Worm (Caenorhabditis elegans) whole organism, late embryonic: ENCODE data around the gene C31G12.3.

Experiments used
- C08G9.2 ChIP-seq: sonication (generic microtip); optimal IDR thresholded peaks from 2 replicates; lab custom pipeline; 2016; ENCODE audit warnings: mild to moderate bottlenecking, missing genetic modification characterization, moderate library complexity, missing compliant biosample characterization
- C38D4.7 ChIP-seq: fragments of 200-800 bp; sonication (Bioruptor generic); optimal IDR thresholded peaks from 2 replicates; lab custom pipeline; 2018; ENCODE audit warnings: mild to moderate bottlenecking, missing genetic modification characterization, moderate library complexity, missing compliant biosample characterization
- F13H6.1 ChIP-seq: sonication (generic microtip); optimal IDR thresholded peaks from 2 replicates; lab custom pipeline; 2016; ENCODE audit warnings: missing genetic modification characterization, missing compliant biosample characterization
- K02D7.2 ChIP-seq: sonication (generic microtip); optimal IDR thresholded peaks from 2 replicates; lab custom pipeline; 2017; ENCODE audit warnings: mild to moderate bottlenecking, missing genetic modification characterization, missing compliant biosample characterization
- K09A11.1 ChIP-seq: sonication (generic microtip); optimal IDR thresholded peaks from 2 replicates; lab custom pipeline; 2017; ENCODE audit warnings: antibody characterized with exemption, mild to moderate bottlenecking, missing genetic modification characterization, missing compliant biosample characterization; ENCODE audit not compliant: insufficient read depth
- T23F11.4 ChIP-seq: fragments of 200-800 bp; sonication (Bioruptor generic); optimal IDR thresholded peaks from 2 replicates; lab custom pipeline; 2018; ENCODE audit warnings: mild to moderate bottlenecking, missing genetic modification characterization, missing compliant biosample characterization
- ceh-14 ChIP-seq: sonication (generic microtip); optimal IDR thresholded peaks from 2 replicates; lab custom pipeline; 2016; ENCODE audit warnings: missing genotype, missing genetic modification characterization, missing compliant biosample characterization
- ceh-2 ChIP-seq: sonication (generic microtip); optimal IDR thresholded peaks from 2 replicates; lab custom pipeline; 2016; ENCODE audit warnings: missing genotype, missing genetic modification characterization, missing compliant biosample characterization
- ceh-22 ChIP-seq: sonication (generic microtip); optimal IDR thresholded peaks from 2 replicates; lab custom pipeline; 2017; ENCODE audit warnings: missing biosample characterization, missing genetic modification characterization
- ceh-30 ChIP-seq: fragments of 150-350 bp; optimal IDR thresholded peaks from 2 replicates; lab custom pipeline; 2014; ENCODE audit warnings: missing biosample characterization, missing genetic modification characterization
- ceh-31 ChIP-seq: sonication (generic microtip); optimal IDR thresholded peaks from 2 replicates; lab custom pipeline; 2016; ENCODE audit warnings: missing genetic modification characterization, missing compliant biosample characterization
- ceh-34 ChIP-seq: sonication (generic microtip); optimal IDR thresholded peaks from 2 replicates; lab custom pipeline; 2016; ENCODE audit warnings: mild to moderate bottlenecking, missing genetic modification characterization, missing compliant biosample characterization
- ceh-45 ChIP-seq: fragments of 200-800 bp; sonication (Bioruptor generic); IDR thresholded peaks from 2 replicates; pipeline ENCODE4 v1.3.6; 2022; ENCODE audit warnings: missing genetic modification reagents, missing genetic modification characterization, missing compliant biosample characterization
- ceh-6 ChIP-seq: fragments of 200-800 bp; sonication (Bioruptor generic); optimal IDR thresholded peaks from 2 replicates; lab custom pipeline; 2018; ENCODE audit warnings: mild to moderate bottlenecking, missing genetic modification characterization, missing compliant biosample characterization
- ceh-9 ChIP-seq: sonication (generic microtip); optimal IDR thresholded peaks from 2 replicates; lab custom pipeline; 2016; ENCODE audit warnings: mild to moderate bottlenecking, missing genetic modification characterization, inconsistent platforms, missing compliant biosample characterization
- dve-1 ChIP-seq: sonication (generic microtip); optimal IDR thresholded peaks from 2 replicates; lab custom pipeline; 2017; ENCODE audit warnings: antibody characterized with exemption, mild to moderate bottlenecking, missing genetic modification characterization, missing compliant biosample characterization
- elt-2 ChIP-seq: sonication (generic microtip); optimal IDR thresholded peaks from 2 replicates; lab custom pipeline; 2016; ENCODE audit warnings: missing genetic modification reagents, missing genetic modification characterization, missing compliant biosample characterization
- elt-4 ChIP-seq: sonication (generic microtip); optimal IDR thresholded peaks from 2 replicates; lab custom pipeline; 2016; ENCODE audit warnings: missing genetic modification characterization, missing compliant biosample characterization
- ets-4 ChIP-seq: sonication (generic microtip); optimal IDR thresholded peaks from 2 replicates; lab custom pipeline; 2016; ENCODE audit warnings: missing genetic modification characterization, missing compliant biosample characterization
- fkh-10 ChIP-seq: fragments of 150-350 bp; optimal IDR thresholded peaks from 2 replicates; lab custom pipeline; 2014; ENCODE audit warnings: missing biosample characterization, missing genetic modification reagents, missing genetic modification characterization
- hlh-15 ChIP-seq: sonication (generic microtip); optimal IDR thresholded peaks from 2 replicates; lab custom pipeline; 2016; ENCODE audit warnings: missing genetic modification characterization, missing compliant biosample characterization
- hlh-6 ChIP-seq: sonication (generic microtip); optimal IDR thresholded peaks from 2 replicates; lab custom pipeline; 2016; ENCODE audit warnings: missing genotype, missing genetic modification characterization, missing compliant biosample characterization
- hlh-8 ChIP-seq: sonication (generic microtip); optimal IDR thresholded peaks from 2 replicates; lab custom pipeline; 2016; ENCODE audit warnings: missing genotype, missing genetic modification characterization, missing compliant biosample characterization
- lim-6 ChIP-seq: sonication (generic microtip); optimal IDR thresholded peaks from 2 replicates; lab custom pipeline; 2016; ENCODE audit warnings: missing genetic modification characterization, missing compliant biosample characterization
- lin-11 ChIP-seq: fragments of 200-800 bp; sonication (Bioruptor generic); optimal IDR thresholded peaks from 2 replicates; lab custom pipeline; 2018; ENCODE audit warnings: mild to moderate bottlenecking, missing genetic modification characterization, missing compliant biosample characterization
- madf-2 ChIP-seq: sonication (generic microtip); optimal IDR thresholded peaks from 2 replicates; lab custom pipeline; 2017; ENCODE audit warnings: missing genetic modification characterization, missing compliant biosample characterization
- nhr-232 ChIP-seq: sonication (generic microtip); optimal IDR thresholded peaks from 2 replicates; lab custom pipeline; 2016; ENCODE audit warnings: missing genetic modification characterization, missing compliant biosample characterization
- npax-4 ChIP-seq: sonication (generic microtip); optimal IDR thresholded peaks from 2 replicates; lab custom pipeline; 2016; ENCODE audit warnings: missing genetic modification characterization, missing compliant biosample characterization
- odd-2 ChIP-seq: sonication (generic microtip); optimal IDR thresholded peaks from 2 replicates; lab custom pipeline; 2017; ENCODE audit warnings: antibody characterized with exemption, mild to moderate bottlenecking, missing genetic modification characterization, missing compliant biosample characterization
- pag-3 ChIP-seq: sonication (generic microtip); optimal IDR thresholded peaks from 2 replicates; lab custom pipeline; 2016; ENCODE audit warnings: missing compliant biosample characterization, missing genetic modification characterization, borderline replicate concordance
- pat-9 ChIP-seq: fragments of 200-800 bp; sonication (Bioruptor generic); optimal IDR thresholded peaks from 2 replicates; lab custom pipeline; 2018; ENCODE audit warnings: mild to moderate bottlenecking, missing genetic modification characterization, moderate library complexity, missing compliant biosample characterization
- pha-2 ChIP-seq: sonication (generic microtip); optimal IDR thresholded peaks from 2 replicates; lab custom pipeline; 2017; ENCODE audit warnings: mild to moderate bottlenecking, missing genetic modification characterization, missing compliant biosample characterization
- pqm-1 ChIP-seq: sonication (generic microtip); optimal IDR thresholded peaks from 2 replicates; lab custom pipeline; 2016; ENCODE audit warnings: missing genetic modification characterization, missing compliant biosample characterization
- pros-1 ChIP-seq: fragments of 150-350 bp; optimal IDR thresholded peaks from 2 replicates; lab custom pipeline; 2014; ENCODE audit warnings: missing biosample characterization, missing genetic modification reagents, missing genetic modification characterization
- ref-2 ChIP-seq: sonication (generic microtip); optimal IDR thresholded peaks from 2 replicates; lab custom pipeline; 2016; ENCODE audit warnings: missing genetic modification characterization, missing compliant biosample characterization
- rnt-1 ChIP-seq: sonication (generic microtip); optimal IDR thresholded peaks from 2 replicates; lab custom pipeline; 2016; ENCODE audit warnings: missing genetic modification characterization, missing compliant biosample characterization
- tbx-2 ChIP-seq: sonication (generic microtip); optimal IDR thresholded peaks from 2 replicates; lab custom pipeline; 2016; ENCODE audit warnings: missing genetic modification characterization, missing compliant biosample characterization
- tbx-7 ChIP-seq: sonication (generic microtip); optimal IDR thresholded peaks from 2 replicates; lab custom pipeline; 2016; ENCODE audit warnings: missing genotype, missing genetic modification characterization, missing compliant biosample characterization
- unc-42 ChIP-seq: sonication (generic microtip); optimal IDR thresholded peaks from 2 replicates; lab custom pipeline; 2016; ENCODE audit warnings: missing genotype, missing genetic modification characterization, missing compliant biosample characterization
- zip-5 ChIP-seq: sonication (generic microtip); optimal IDR thresholded peaks from 2 replicates; lab custom pipeline; 2016; ENCODE audit warnings: missing genetic modification characterization, missing compliant biosample characterization
- ztf-16 ChIP-seq: sonication (generic microtip); optimal IDR thresholded peaks from 2 replicates; lab custom pipeline; 2017; ENCODE audit warnings: missing genetic modification characterization, missing compliant biosample characterization

C31G12.3 gene

DNA sequence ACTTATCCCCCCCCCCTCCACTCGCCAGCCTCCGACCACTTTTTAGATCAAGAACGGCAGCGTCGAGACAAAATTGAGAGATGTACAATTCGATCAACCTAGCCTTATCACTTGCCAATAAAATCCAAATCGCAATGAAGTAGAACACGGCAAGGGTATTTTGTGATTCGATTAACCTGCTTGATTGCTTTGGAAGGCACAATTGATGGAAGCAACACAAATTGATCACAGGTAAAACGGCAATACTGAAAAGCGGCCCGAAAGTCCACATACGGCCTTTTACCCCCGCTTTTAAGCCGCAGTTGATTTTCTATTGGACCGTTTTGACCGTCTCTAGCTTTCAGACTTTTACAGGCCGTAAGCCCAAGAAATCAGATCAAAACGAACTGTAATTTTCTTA is 3.3 kb downstream of the C31G12.3 start, which contains the start of gene clec-245:
clec-245 (minus strand) TSS at position 101 of the 400 bp plus-strand sequence.
- TF ChIP-seq ceh-6 (no peak), dve-1 (tag; lab: Kevin White, UChicago) (no peak), tbx-2 (tag; lab: Kevin White, UChicago) (no peak), ets-4 (tag; lab: Kevin White, UChicago) (no peak), ceh-31 (tag; lab: Kevin White, UChicago) (no peak), ceh-9 (tag; lab: Kevin White, UChicago) (no peak), pqm-1 (tag; lab: Kevin White, UChicago) (no peak), tbx-7 (tag; lab: Kevin White, UChicago) (no peak), hlh-6 (tag; lab: Kevin White, UChicago) (no peak), ceh-30 (no peak), K09A11.1 (tag; lab: Kevin White, UChicago) (no peak), nhr-232 (no peak), ceh-2 (tag; lab: Kevin White, UChicago) (no peak), unc-42 (tag; lab: Kevin White, UChicago) (no peak)

DNA sequence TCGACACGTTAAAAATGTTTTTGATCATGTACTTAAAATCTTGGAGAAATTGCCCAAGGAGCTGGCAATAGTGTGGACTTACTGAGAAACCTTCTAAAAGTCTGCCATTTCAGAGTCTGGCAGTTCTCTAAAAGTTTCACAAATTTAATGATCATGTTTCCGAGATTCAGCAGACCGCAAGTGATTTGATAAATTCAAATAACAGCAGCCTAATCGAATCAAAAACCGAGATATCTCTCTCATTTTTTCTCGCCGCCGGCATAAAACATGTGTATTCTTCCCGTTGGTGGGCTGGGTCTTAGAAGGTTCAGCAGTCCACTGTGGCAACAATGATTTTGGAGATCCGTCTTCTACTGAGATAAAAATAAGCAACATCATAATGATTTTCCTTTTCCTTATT is 4.2 kb downstream of the C31G12.3 start, which contains the start of gene clec-246:
clec-246 (plus strand) TSS at position 301 of the 400 bp plus-strand sequence.
- TF ChIP-seq odd-2 (tag; lab: Kevin White, UChicago): no peak
- no peak for TF ChIP-seq nhr-232
- no peak for TF ChIP-seq ref-2 (tag; lab: Kevin White, UChicago)
- no peak for TF ChIP-seq K02D7.2 (tag; lab: Kevin White, UChicago)
- no peak for TF ChIP-seq ceh-14 (tag; lab: Kevin White, UChicago)
- no peak for TF ChIP-seq hlh-15 (tag; lab: Kevin White, UChicago)
- no peak for TF ChIP-seq pag-3
- TF ChIP-seq ceh-34 (tag; lab: Kevin White, UChicago): no peak
- no peak for TF ChIP-seq pha-2
- TF ChIP-seq fkh-10 (GFP tag; lab: Kevin White, UChicago): no peak
- no peak for TF ChIP-seq pat-9
- TF ChIP-seq dve-1 (tag; lab: Kevin White, UChicago): no peak
- no peak for TF ChIP-seq hlh-8 (tag; lab: Kevin White, UChicago)
- no peak for TF ChIP-seq madf-2
- TF ChIP-seq F13H6.1 (tag; lab: Kevin White, UChicago): no peak
- no peak for TF ChIP-seq pros-1
- no peak for TF ChIP-seq elt-2
- no peak for TF ChIP-seq ceh-9 (tag; lab: Kevin White, UChicago)

ce11 chrV:18191128-18191527 is 6.1 kb downstream of the C31G12.3 start, which contains the start of gene clec-42:
Gene clec-42 (plus strand): TSS chrV:18191412.
- no peak for TF ChIP-seq ceh-22 (tag; lab: Kevin White, UChicago)
- no peak for TF ChIP-seq ets-4 (tag; lab: Kevin White, UChicago)
- no peak for TF ChIP-seq K02D7.2 (tag; lab: Kevin White, UChicago)
- no peak for TF ChIP-seq elt-4 (tag; lab: Kevin White, UChicago)
- no peak for TF ChIP-seq rnt-1 (tag; lab: Kevin White, UChicago)
- TF ChIP-seq hlh-8 (tag; lab: Kevin White, UChicago): no peak
- no peak for TF ChIP-seq ztf-16 (tag; lab: Kevin White, UChicago)
- TF ChIP-seq pros-1: no peak
- no peak for TF ChIP-seq C38D4.7 (GFP tag; lab: Kevin White, UChicago)
- TF ChIP-seq C08G9.2 (tag; lab: Kevin White, UChicago): no peak
- no peak for TF ChIP-seq npax-4
- no peak for TF ChIP-seq T23F11.4 (GFP tag; lab: Kevin White, UChicago)
- no peak for TF ChIP-seq lim-6 (tag; lab: Kevin White, UChicago)
- TF ChIP-seq zip-5 (tag; lab: Kevin White, UChicago): no peak
- TF ChIP-seq ceh-45 (GFP tag; lab: Robert Waterston, UW): no peak
- no peak for TF ChIP-seq lin-11 (tag; lab: Kevin White, UChicago)
